Fruit fly (Drosophila melanogaster): ENCODE results near the gene alphaTub85E.

Gene alphaTub85E

DNA sequence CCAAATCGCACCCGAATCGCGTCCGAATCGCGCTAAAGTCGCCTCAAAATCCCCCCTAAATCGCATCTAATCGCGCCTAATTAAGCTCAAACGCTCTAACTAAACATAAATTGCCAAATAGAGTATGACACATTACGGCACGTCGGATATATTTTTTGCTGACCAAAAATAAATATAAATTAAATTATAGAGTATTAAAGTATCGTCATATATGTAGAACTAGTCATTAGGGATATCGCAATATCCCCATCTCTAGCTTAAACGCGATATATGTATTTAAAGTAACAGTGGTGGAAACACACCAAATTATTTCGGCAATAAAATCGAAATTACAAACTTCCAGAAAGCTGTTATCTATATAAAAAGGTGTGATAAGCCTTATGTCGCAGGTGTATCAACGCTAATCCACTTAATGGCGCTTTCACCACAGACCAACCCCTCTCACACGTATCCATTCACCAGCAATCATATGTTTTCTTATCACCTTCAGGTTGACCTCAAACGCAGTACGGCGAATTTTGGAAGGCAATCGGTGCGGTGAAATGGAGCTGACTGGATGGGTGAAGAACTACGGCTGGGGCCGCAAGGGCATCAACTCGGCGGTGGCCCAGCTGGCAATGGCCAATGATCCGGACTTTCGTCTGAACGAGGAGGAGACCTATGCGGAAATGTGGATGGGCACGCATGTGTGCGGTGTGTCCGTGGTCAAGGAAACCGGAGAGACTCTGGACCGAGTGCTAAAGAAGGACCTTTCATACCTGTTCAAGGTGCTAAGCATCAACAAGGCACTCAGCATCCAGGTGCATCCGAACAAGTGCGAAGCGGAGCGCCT is 26.5 kb upstream of the alphaTub85E start, which contains the start of gene Mpi (continued):
- TF ChIP-seq CG15696 (tag; optimal IDR thresholded peaks at IDR 0.05), result peak; percentile 34
- no peak for TF ChIP-seq CG6689 (GFP tag; IDR thresholded peaks at IDR 0.05)
- TF ChIP-seq CG2202 (tag; optimal IDR thresholded peaks at IDR 0.05), result no peak
- TF ChIP-seq CG7357 (GFP tag; IDR thresholded peaks at IDR 0.05), result peak; percentile 89
- no peak for TF ChIP-seq bowl (GFP tag; IDR thresholded peaks at IDR 0.05)
- no peak for TF ChIP-seq CG6654 (GFP tag; optimal IDR thresholded peaks at IDR 0.05)
- TF ChIP-seq disco-r (GFP tag; optimal IDR thresholded peaks at IDR 0.05), result no peak
- TF ChIP-seq her (GFP tag; optimal IDR thresholded peaks at IDR 0.05), result no peak
- TF ChIP-seq CG3163 (GFP tag; optimal IDR thresholded peaks at IDR 0.05), result no peak
- no peak for TF ChIP-seq Spps (tag; optimal IDR thresholded peaks at IDR 0.05)
- TF ChIP-seq Hey (tag; optimal IDR thresholded peaks at IDR 0.05), result no peak
- TF ChIP-seq CG15479 (GFP tag; optimal IDR thresholded peaks at IDR 0.05), result no peak
- no peak for TF ChIP-seq crol (GFP tag; IDR thresholded peaks at IDR 0.05)
- TF ChIP-seq tin (GFP tag; optimal IDR thresholded peaks at IDR 0.05), result no peak
- no peak for TF ChIP-seq HLHmδ (GFP tag; optimal IDR thresholded peaks at IDR 0.05)
- TF ChIP-seq NFAT (GFP tag; IDR thresholded peaks at IDR 0.05), result 0 out of 2 replicates have a peak, but pooled peaks have one; percentile 10
- peak; percentile 13 for TF ChIP-seq Hsf (GFP tag; optimal IDR thresholded peaks at IDR 0.05)
- no peak for TF ChIP-seq en (GFP tag; optimal IDR thresholded peaks at IDR 0.05)
- no peak for TF ChIP-seq lab (GFP tag; optimal IDR thresholded peaks at IDR 0.05)
- TF ChIP-seq ac (GFP tag; optimal IDR thresholded peaks at IDR 0.05), result no peak
- TF ChIP-seq h (optimal IDR thresholded peaks at IDR 0.05), result no peak
- TF ChIP-seq CG7839 (tag; optimal IDR thresholded peaks at IDR 0.05), result no peak
- TF ChIP-seq grau (tag; optimal IDR thresholded peaks at IDR 0.05), result no peak
- no peak for TF ChIP-seq chn (GFP tag; optimal IDR thresholded peaks at IDR 0.05)
- no peak for TF ChIP-seq CG17186 (GFP tag; optimal IDR thresholded peaks at IDR 0.05)
- peak; percentile 67 for TF ChIP-seq Dll (GFP tag; IDR thresholded peaks at IDR 0.05; ENCODE audit: partially characterized antibody)
- TF ChIP-seq Adf1 (GFP tag; IDR thresholded peaks at IDR 0.05), result no peak
- no peak for TF ChIP-seq Dfd (GFP tag; optimal IDR thresholded peaks at IDR 0.05)
- TF ChIP-seq psq (GFP tag; optimal IDR thresholded peaks at IDR 0.05), result no peak
- TF ChIP-seq CG10959 (GFP tag; IDR thresholded peaks at IDR 0.05), result no peak
- no peak for TF ChIP-seq CG2199 (GFP tag; IDR thresholded peaks at IDR 0.05)
- TF ChIP-seq CG17328 (GFP tag; IDR thresholded peaks at IDR 0.05), result 0 out of 2 replicates have a peak, but pooled peaks have one; percentile 12
- TF ChIP-seq tap (tag; optimal IDR thresholded peaks at IDR 0.05), result no peak
- TF ChIP-seq B-H2 (GFP tag; optimal IDR thresholded peaks at IDR 0.05), result peak; percentile 36
- TF ChIP-seq CG6254 (GFP tag; optimal IDR thresholded peaks at IDR 0.05), result no peak
- peak; percentile 37 for TF ChIP-seq HmgZ (tag; optimal IDR thresholded peaks at IDR 0.05)
- TF ChIP-seq lilli (GFP tag; optimal IDR thresholded peaks at IDR 0.05), result peak; percentile 37
- peak; percentile 70 for TF ChIP-seq Max (GFP tag; optimal IDR thresholded peaks at IDR 0.05)
- no peak for TF ChIP-seq eve (GFP tag; optimal IDR thresholded peaks at IDR 0.05)
- no peak for TF ChIP-seq CG6683 (GFP tag; optimal IDR thresholded peaks at IDR 0.05)
- peak; percentile 49; the same call in 2 of the 3 replicates for TF ChIP-seq knrl (GFP tag; IDR thresholded peaks at IDR 0.05; ENCODE audit: partially characterized antibody)
- TF ChIP-seq amos (GFP tag; IDR thresholded peaks at IDR 0.05; ENCODE audit: partially characterized antibody), result peak; percentile 52; the same call in 1 of the 2 replicates

All from whole organism, embryonic.